Worm (Caenorhabditis elegans) whole organism, L2 larva: ENCODE measurements around the gene Y47D3B.4.

Source experiments
- C34F6.9 ChIP-seq: fragments of 150-350 bp; optimal IDR thresholded peaks from 2 replicates; lab custom pipeline; 2014; ENCODE audit warnings: missing biosample characterization, missing genetic modification characterization
- F13H6.1 ChIP-seq: sonication (generic microtip); optimal IDR thresholded peaks from 2 replicates; lab custom pipeline; 2016; ENCODE audit warnings: missing genetic modification characterization, missing compliant biosample characterization
- R02D3.7 ChIP-seq: fragments of 150-350 bp; optimal IDR thresholded peaks from 2 replicates; lab custom pipeline; 2014; ENCODE audit warnings: missing biosample characterization, missing genetic modification characterization
- Y55F3AM.14 ChIP-seq: fragments of 200-800 bp; sonication (Bioruptor generic); optimal IDR thresholded peaks from 2 replicates; lab custom pipeline; 2018; ENCODE audit warnings: mild to moderate bottlenecking, missing genetic modification characterization, missing compliant biosample characterization
- ZK546.5 ChIP-seq: sonication (generic microtip); optimal IDR thresholded peaks from 2 replicates; lab custom pipeline; 2017; ENCODE audit warnings: missing biosample characterization, missing genetic modification characterization
- alr-1 ChIP-seq: fragments of 150-350 bp; optimal IDR thresholded peaks from 2 replicates; lab custom pipeline; 2014; ENCODE audit warnings: missing biosample characterization, missing genetic modification characterization
- aly-2 ChIP-seq: fragments of 150-350 bp; optimal IDR thresholded peaks from 2 replicates; lab custom pipeline; 2014; ENCODE audit warnings: missing biosample characterization, missing genetic modification characterization
- blmp-1 ChIP-seq: sonication (generic microtip); optimal IDR thresholded peaks from 2 replicates; lab custom pipeline; 2017; ENCODE audit warnings: missing genetic modification characterization, mild to moderate bottlenecking, missing compliant biosample characterization, antibody characterized with exemption, moderate library complexity; ENCODE audit not compliant: insufficient read depth
- ceh-16 ChIP-seq: fragments of 150-350 bp; optimal IDR thresholded peaks from 2 replicates; lab custom pipeline; 2014; ENCODE audit warnings: missing biosample characterization, missing genetic modification characterization
- ceh-82 ChIP-seq: fragments of 150-350 bp; optimal IDR thresholded peaks from 2 replicates; lab custom pipeline; 2014; ENCODE audit warnings: missing biosample characterization, missing genetic modification characterization
- crh-2 ChIP-seq: sonication (generic microtip); optimal IDR thresholded peaks from 2 replicates; lab custom pipeline; 2017; ENCODE audit warnings: missing biosample characterization, missing genetic modification characterization
- dmd-4 ChIP-seq: sonication (generic microtip); optimal IDR thresholded peaks from 2 replicates; lab custom pipeline; 2017; ENCODE audit warnings: missing biosample characterization, missing genetic modification characterization
- egl-27 ChIP-seq: sonication (generic microtip); optimal IDR thresholded peaks from 3 replicates; lab custom pipeline; 2017; ENCODE audit warnings: missing biosample characterization, missing genetic modification reagents, missing genetic modification characterization
- elt-1 ChIP-seq: fragments of 150-350 bp; optimal IDR thresholded peaks from 2 replicates; lab custom pipeline; 2014; ENCODE audit warnings: missing biosample characterization, missing genetic modification characterization
- fos-1 ChIP-seq: fragments of 150-350 bp; optimal IDR thresholded peaks from 2 replicates; lab custom pipeline; 2014; ENCODE audit warnings: missing biosample characterization, missing genetic modification characterization
- gmeb-1 ChIP-seq: fragments of 150-350 bp; optimal IDR thresholded peaks from 2 replicates; lab custom pipeline; 2014; ENCODE audit warnings: missing biosample characterization, missing genetic modification characterization
- lin-11 ChIP-seq: fragments of 150-350 bp; sonication (generic microtip); optimal IDR thresholded peaks from 2 replicates; lab custom pipeline; 2014; ENCODE audit warnings: missing biosample characterization, missing genetic modification characterization, inconsistent platforms, mixed read lengths
- lsy-2 ChIP-seq, 2 experiments: fragments of 150-350 bp in 1 of 2; sonication (generic microtip) in 1 of 2; optimal IDR thresholded peaks; 2 replicates each; lab custom pipeline; 2014 to 2017; ENCODE audit warnings: missing biosample characterization in 2 of 2, missing genetic modification characterization in 2 of 2
- mab-5 ChIP-seq: fragments of 150-350 bp; optimal IDR thresholded peaks from 2 replicates; lab custom pipeline; 2014; ENCODE audit warnings: missing biosample characterization, missing genetic modification characterization
- mbf-1 ChIP-seq: sonication (generic microtip); optimal IDR thresholded peaks from 2 replicates; lab custom pipeline; 2017; ENCODE audit warnings: missing biosample characterization, missing genetic modification characterization
- mdl-1 ChIP-seq, 2 experiments: fragments of 150-350 bp in 1 of 2; sonication (generic microtip) in 1 of 2; optimal IDR thresholded peaks; 2 replicates each; lab custom pipeline; 2017; ENCODE audit warnings: missing biosample characterization in 2 of 2, missing genetic modification characterization in 2 of 2
- nhr-11 ChIP-seq: fragments of 150-350 bp; optimal IDR thresholded peaks from 2 replicates; lab custom pipeline; 2014; ENCODE audit warnings: missing biosample characterization, missing genetic modification characterization
- nhr-12 ChIP-seq: fragments of 150-350 bp; optimal IDR thresholded peaks from 2 replicates; lab custom pipeline; 2014; ENCODE audit warnings: missing biosample characterization, missing genetic modification characterization
- nhr-21 ChIP-seq: fragments of 150-350 bp; optimal IDR thresholded peaks from 2 replicates; lab custom pipeline; 2014; ENCODE audit warnings: missing biosample characterization, missing genetic modification characterization
- nhr-23 ChIP-seq: fragments of 150-350 bp; optimal IDR thresholded peaks from 2 replicates; lab custom pipeline; 2014; ENCODE audit warnings: missing biosample characterization, missing genetic modification reagents, missing genetic modification characterization
- nhr-237 ChIP-seq: fragments of 150-350 bp; optimal IDR thresholded peaks from 2 replicates; lab custom pipeline; 2014; ENCODE audit warnings: missing biosample characterization, missing genetic modification characterization
- nhr-25 ChIP-seq: fragments of 150-350 bp; sonication (generic microtip); optimal IDR thresholded peaks from 3 replicates; lab custom pipeline; 2014; ENCODE audit warnings: missing biosample characterization, missing genetic modification characterization
- nhr-6 ChIP-seq: fragments of 150-350 bp; optimal IDR thresholded peaks from 2 replicates; lab custom pipeline; 2014; ENCODE audit warnings: missing biosample characterization, missing genetic modification characterization
- peb-1 ChIP-seq: fragments of 150-350 bp; optimal IDR thresholded peaks from 2 replicates; lab custom pipeline; 2014; ENCODE audit warnings: missing biosample characterization, missing genetic modification characterization
- skn-1 ChIP-seq: sonication (generic microtip); optimal IDR thresholded peaks from 2 replicates; lab custom pipeline; 2017; ENCODE audit warnings: missing biosample characterization, missing genetic modification characterization
- sma-3 ChIP-seq: sonication (generic microtip); optimal IDR thresholded peaks from 2 replicates; lab custom pipeline; 2016; ENCODE audit warnings: missing genetic modification reagents, missing genetic modification characterization, missing compliant biosample characterization
- sma-9 ChIP-seq, 2 experiments: fragments of 150-350 bp in 1 of 2; sonication (generic microtip) in 1 of 2; optimal IDR thresholded peaks; 2 replicates each; lab custom pipeline; 2014 to 2016; ENCODE audit warnings: missing genetic modification characterization in 2 of 2, mild to moderate bottlenecking in 1 of 2, missing biosample characterization in 1 of 2, missing compliant biosample characterization in 1 of 2, missing genetic modification reagents in 1 of 2, moderate library complexity in 1 of 2
- snpc-4 ChIP-seq: fragments of 150-350 bp; optimal IDR thresholded peaks from 2 replicates; lab custom pipeline; 2014; ENCODE audit warnings: missing biosample characterization, missing genetic modification characterization
- unc-39 ChIP-seq: fragments of 150-350 bp; optimal IDR thresholded peaks from 2 replicates; lab custom pipeline; 2014; ENCODE audit warnings: missing biosample characterization, missing genetic modification characterization
- unc-62 ChIP-seq: fragments of 150-350 bp; optimal IDR thresholded peaks from 2 replicates; lab custom pipeline; 2014; ENCODE audit warnings: missing biosample characterization, missing genetic modification reagents, missing genetic modification characterization
- zag-1 ChIP-seq: fragments of 150-350 bp; optimal IDR thresholded peaks from 2 replicates; lab custom pipeline; 2014; ENCODE audit warnings: missing biosample characterization, missing genetic modification characterization
- ztf-1 ChIP-seq: fragments of 200-800 bp; sonication (Bioruptor generic); conservative IDR thresholded peaks from 2 replicates; pipeline ENCODE4 v1.3.6; 2022; ENCODE audit warnings: missing genetic modification characterization, missing compliant biosample characterization
- ztf-11 ChIP-seq: sonication (generic microtip); optimal IDR thresholded peaks from 2 replicates; lab custom pipeline; 2017; ENCODE audit warnings: missing biosample characterization, missing genetic modification characterization
- ztf-4 ChIP-seq: fragments of 150-350 bp; optimal IDR thresholded peaks from 2 replicates; lab custom pipeline; 2014; ENCODE audit warnings: missing biosample characterization, missing genetic modification characterization

The Y47D3B.4 gene

DNA sequence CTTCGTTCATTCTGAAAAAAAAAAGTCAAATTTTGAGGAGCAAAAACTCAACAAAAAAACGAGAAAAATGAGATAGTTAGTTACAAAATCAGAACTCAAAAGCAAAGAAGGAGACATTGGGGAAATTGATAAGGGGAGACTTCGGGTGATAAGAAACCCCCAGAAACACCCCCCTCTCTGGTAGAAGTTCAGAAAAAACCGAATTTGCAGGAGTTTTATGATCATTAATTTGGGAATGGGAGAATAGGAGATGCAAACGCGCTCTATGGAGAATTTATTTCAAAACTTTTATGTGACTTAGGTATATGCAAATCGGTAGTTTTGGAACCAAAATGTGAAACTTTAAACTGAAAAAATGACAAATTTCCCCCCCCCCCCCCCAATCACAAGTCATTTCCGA lies 37.4 kb downstream of the Y47D3B.4 start, which contains the start of gene sbp-1:
Gene sbp-1, minus strand, starts transcription at position 11 of the 400 bp plus-strand sequence.
- TF ChIP-seq skn-1 (no peak), fos-1 (tag; lab: Kevin White, UChicago) (peak; percentile 55)

DNA sequence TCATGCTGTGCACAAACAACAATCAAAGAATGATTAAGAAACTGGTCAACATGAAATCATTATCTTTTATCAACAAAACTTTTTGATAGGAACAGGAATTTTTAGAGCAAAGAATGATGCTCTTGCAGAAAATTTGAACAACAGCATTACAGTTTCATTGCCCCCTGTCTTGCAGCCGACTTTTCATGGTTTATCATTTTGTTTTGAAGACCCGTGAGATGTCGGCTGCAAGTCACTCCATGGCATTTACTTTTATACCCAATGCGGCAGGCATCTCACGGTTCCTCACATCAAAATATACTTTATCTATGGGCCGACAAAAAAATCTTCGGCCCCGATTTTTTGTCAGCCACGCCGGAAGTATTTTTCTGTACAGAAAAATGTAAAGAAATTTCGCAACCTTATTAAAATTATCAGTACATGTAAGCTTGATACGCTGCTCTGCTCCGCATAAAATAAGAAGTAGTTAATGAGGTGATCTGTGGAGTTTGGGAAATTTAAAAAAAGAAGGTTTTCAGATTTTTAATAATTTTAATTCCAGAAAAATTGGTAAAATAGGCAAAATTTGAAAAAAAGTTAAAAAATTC lies 38.4 kb downstream of the Y47D3B.4 start:
- TF ChIP-seq nhr-21 (no peak), nhr-237 (no peak), F13H6.1 (tag; lab: Kevin White, UChicago) (no peak), snpc-4 (peak; percentile 18), ztf-11 (tag; lab: Kevin White, UChicago) (no peak)

DNA sequence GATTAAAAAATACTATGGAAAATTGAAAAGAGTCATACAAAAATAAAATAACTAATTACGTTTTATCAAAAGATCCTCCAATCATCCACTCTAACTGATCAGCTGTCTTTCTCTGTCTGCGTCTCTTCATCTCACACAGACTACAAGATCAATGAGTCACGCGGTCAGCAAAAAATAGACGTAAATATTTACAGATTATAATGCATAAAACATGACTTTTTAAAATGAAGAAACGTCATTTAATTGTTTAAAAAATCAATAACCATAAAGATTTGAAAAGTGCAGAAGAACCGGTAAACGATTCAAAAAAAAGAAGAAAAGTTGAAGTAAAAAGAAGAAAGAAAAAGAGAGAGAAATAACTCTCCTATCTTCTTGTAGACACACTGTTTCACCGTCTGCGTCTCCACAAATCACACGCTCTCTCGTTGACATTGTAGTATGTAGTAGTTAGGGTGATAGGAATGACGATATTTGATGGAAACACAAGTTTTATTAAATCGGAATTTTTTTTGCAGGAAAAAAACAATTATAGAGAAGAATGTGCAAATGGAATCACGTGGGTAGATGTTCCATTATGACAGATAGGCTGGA lies 39.7 kb downstream of the Y47D3B.4 start:
- TF ChIP-seq crh-2 (tag; lab: Kevin White, UChicago), result peak; percentile 66
- peak; percentile 14 for TF ChIP-seq fos-1 (tag; lab: Kevin White, UChicago)
- no peak for TF ChIP-seq nhr-237
- TF ChIP-seq mab-5, result no peak
- TF ChIP-seq gmeb-1 (tag; lab: Kevin White, UChicago), result peak; percentile 52
- no peak for TF ChIP-seq aly-2 (tag; lab: Kevin White, UChicago)
- peak; percentile 42 for TF ChIP-seq F13H6.1 (tag; lab: Kevin White, UChicago)
- TF ChIP-seq unc-39 (tag; lab: Kevin White, UChicago), result no peak
- no peak for TF ChIP-seq zag-1 (tag; lab: Kevin White, UChicago)
- TF ChIP-seq peb-1, result no peak
- TF ChIP-seq sma-3 (GFP tag; lab: Kevin White, UChicago), result peak; percentile 59
- TF ChIP-seq ZK546.5 (tag; lab: Kevin White, UChicago), result no peak
- TF ChIP-seq dmd-4 (tag; lab: Kevin White, UChicago), result no peak
- TF ChIP-seq blmp-1, result no peak
- no peak for TF ChIP-seq alr-1 (tag; lab: Kevin White, UChicago)
- peak; percentile 22 for TF ChIP-seq nhr-25 (tag; lab: Kevin White, UChicago)
- TF ChIP-seq snpc-4, result no peak
- peak; percentile 41 for TF ChIP-seq nhr-21
- peak; percentile 74 for TF ChIP-seq C34F6.9 (tag; lab: Kevin White, UChicago)
- TF ChIP-seq nhr-12 (tag; lab: Kevin White, UChicago), result no peak
- TF ChIP-seq nhr-23 (tag; lab: Kevin White, UChicago), result no peak
- no peak for TF ChIP-seq mdl-1 (tag; optimal IDR thresholded peaks at IDR 0.05; lab: Kevin White, UChicago)
- TF ChIP-seq nhr-6 (tag; lab: Kevin White, UChicago), result no peak
- no peak for TF ChIP-seq R02D3.7 (tag; lab: Kevin White, UChicago)
- no peak for TF ChIP-seq skn-1
- peak in 1 of 2 experiments; percentile 51 for TF ChIP-seq lsy-2 (tag; optimal IDR thresholded peaks at IDR 0.05; lab: Kevin White, UChicago)
- TF ChIP-seq ceh-16 (tag; lab: Kevin White, UChicago), result no peak
- TF ChIP-seq Y55F3AM.14 (GFP tag; lab: Kevin White, UChicago), result no peak
- TF ChIP-seq ztf-1 (GFP tag; lab: Robert Waterston, UW), result no peak
- TF ChIP-seq unc-62 (GFP tag; lab: Kevin White, UChicago), result no peak
- TF ChIP-seq ceh-82 (tag; lab: Kevin White, UChicago), result no peak
- TF ChIP-seq sma-9 (GFP tag; optimal IDR thresholded peaks at IDR 0.05; lab: Kevin White, UChicago), result peak; percentile 24
- no peak for TF ChIP-seq sma-9 (tag; optimal IDR thresholded peaks at IDR 0.05; lab: Kevin White, UChicago)
- TF ChIP-seq ztf-4 (tag; lab: Kevin White, UChicago), result no peak
- no peak for TF ChIP-seq mbf-1
- no peak for TF ChIP-seq lin-11 (tag; lab: Kevin White, UChicago)
- no peak for TF ChIP-seq elt-1 (tag; lab: Kevin White, UChicago)

DNA sequence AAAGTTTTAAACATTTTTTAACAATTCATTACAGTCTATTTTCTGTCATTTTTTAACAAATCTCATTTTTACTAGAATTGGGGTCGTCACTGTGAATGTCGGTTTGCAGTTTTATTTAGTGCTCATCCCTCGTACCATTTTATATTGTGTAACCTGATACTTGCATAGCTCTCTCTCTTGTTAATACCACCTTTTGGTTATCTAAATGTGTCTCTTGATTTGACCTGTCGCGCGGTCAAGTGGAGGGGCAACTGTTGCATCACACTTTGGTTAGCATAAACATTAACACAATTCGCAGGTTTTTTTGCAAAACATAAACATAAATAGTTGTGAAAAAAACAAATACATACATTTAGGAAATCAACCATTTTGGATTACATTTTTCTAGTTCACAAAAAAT lies 41.7 kb downstream of the Y47D3B.4 start:
- no peak for TF ChIP-seq F13H6.1 (tag; lab: Kevin White, UChicago)
- TF ChIP-seq fos-1 (tag; lab: Kevin White, UChicago), result no peak
- TF ChIP-seq R02D3.7 (tag; lab: Kevin White, UChicago), result no peak
- TF ChIP-seq nhr-21, result no peak
- no peak for TF ChIP-seq zag-1 (tag; lab: Kevin White, UChicago)
- TF ChIP-seq unc-39 (tag; lab: Kevin White, UChicago), result no peak
- TF ChIP-seq mdl-1 (tag; optimal IDR thresholded peaks at IDR 0.05; lab: Kevin White, UChicago), result no peak
- no peak for TF ChIP-seq nhr-11
- TF ChIP-seq egl-27 (tag; lab: Kevin White, UChicago), result no peak
- TF ChIP-seq nhr-237, result no peak
- TF ChIP-seq lsy-2 (tag; optimal IDR thresholded peaks at IDR 0.05; lab: Kevin White, UChicago), result no peak
- no peak for TF ChIP-seq mab-5
- no peak for TF ChIP-seq aly-2 (tag; lab: Kevin White, UChicago)
- TF ChIP-seq dmd-4 (tag; lab: Kevin White, UChicago), result no peak
- no peak for TF ChIP-seq snpc-4
- TF ChIP-seq skn-1, result no peak
- no peak for TF ChIP-seq ztf-1 (GFP tag; lab: Robert Waterston, UW)
- no peak for TF ChIP-seq ceh-16 (tag; lab: Kevin White, UChicago)
